Worm (Caenorhabditis elegans) whole organism, L1 larva: ENCODE measurements around the gene paqr-2.

Experiments
- C04F5.9 ChIP-seq: sonication (generic microtip); optimal IDR thresholded peaks from 2 replicates; lab custom pipeline; 2016; ENCODE audit warnings: missing genetic modification characterization, missing compliant biosample characterization
- C16A3.4 ChIP-seq: fragments of 150-350 bp; optimal IDR thresholded peaks from 2 replicates; lab custom pipeline; 2014; ENCODE audit warnings: missing biosample characterization, missing genetic modification characterization
- C34B4.2 ChIP-seq: sonication (generic microtip); optimal IDR thresholded peaks from 2 replicates; lab custom pipeline; 2017; ENCODE audit warnings: mild to moderate bottlenecking, missing genetic modification characterization, missing compliant biosample characterization
- blmp-1 ChIP-seq: fragments of 150-350 bp; optimal IDR thresholded peaks from 2 replicates; lab custom pipeline; 2014; ENCODE audit warnings: missing biosample characterization, missing genetic modification characterization
- ceh-8 ChIP-seq: fragments of 200-800 bp; sonication (Bioruptor generic); optimal IDR thresholded peaks from 2 replicates; lab custom pipeline; 2018; ENCODE audit warnings: mild to moderate bottlenecking, missing genetic modification characterization, moderate library complexity, missing compliant biosample characterization
- ceh-82 ChIP-seq, 3 experiments: fragments of 150-350 bp in 1 of 3; sonication (generic microtip) in 2 of 3; optimal IDR thresholded peaks; 2 replicates each; lab custom pipeline; 2014 to 2017; ENCODE audit warnings: missing biosample characterization in 3 of 3, missing genetic modification characterization in 3 of 3
- ces-1 ChIP-seq: fragments of 150-350 bp; optimal IDR thresholded peaks from 2 replicates; lab custom pipeline; 2014; ENCODE audit warnings: missing biosample characterization, missing genetic modification reagents, missing genetic modification characterization
- dpl-1 ChIP-seq, 3 experiments: fragments of 150-350 bp in 2 of 3; sonication (generic microtip) in 1 of 3; optimal IDR thresholded peaks; 2 replicates each; lab custom pipeline; 2014 to 2017; ENCODE audit warnings: missing biosample characterization in 3 of 3, missing genetic modification characterization in 3 of 3, missing genetic modification reagents in 3 of 3
- efl-1 ChIP-seq, 4 experiments: fragments of 150-350 bp; optimal IDR thresholded peaks in 3 of 4; peaks in 1 of 4; 1 replicate in 1 of 4; 2 replicates in 3 of 4; lab custom pipeline; 2014; ENCODE audit warnings: missing biosample characterization in 2 of 4, missing genetic modification characterization in 2 of 4, missing genetic modification reagents in 2 of 4
- elt-2 ChIP-seq: sonication (generic microtip); optimal IDR thresholded peaks from 2 replicates; lab custom pipeline; 2016; ENCODE audit warnings: missing genetic modification characterization, mild to moderate bottlenecking, inconsistent platforms, missing compliant biosample characterization, missing genetic modification reagents
- elt-3 ChIP-seq, 6 experiments: fragments of 150-350 bp in 1 of 6; sonication (generic microtip); optimal IDR thresholded peaks; 2 replicates each; lab custom pipeline; 2017 to 2018; ENCODE audit warnings: missing biosample characterization in 6 of 6, missing genetic modification characterization in 6 of 6, inconsistent platforms in 1 of 6
- fkh-8 ChIP-seq: sonication (generic microtip); optimal IDR thresholded peaks from 2 replicates; lab custom pipeline; 2016; ENCODE audit warnings: mild to moderate bottlenecking, missing genetic modification characterization, missing compliant biosample characterization
- fos-1 ChIP-seq: fragments of 150-350 bp; optimal IDR thresholded peaks from 2 replicates; lab custom pipeline; 2014; ENCODE audit warnings: missing biosample characterization, missing genetic modification characterization
- jun-1 ChIP-seq: fragments of 150-350 bp; optimal IDR thresholded peaks from 2 replicates; lab custom pipeline; 2014; ENCODE audit warnings: missing biosample characterization, missing genetic modification reagents, missing genetic modification characterization
- lin-13 ChIP-seq: fragments of 150-350 bp; optimal IDR thresholded peaks from 2 replicates; lab custom pipeline; 2014; ENCODE audit warnings: missing biosample characterization, missing genetic modification reagents, missing genetic modification characterization
- lin-14 ChIP-seq: fragments of 200-800 bp; sonication (Bioruptor generic); optimal IDR thresholded peaks from 2 replicates; lab custom pipeline; 2018; ENCODE audit warnings: mild to moderate bottlenecking, missing genetic modification characterization, moderate library complexity, missing compliant biosample characterization
- lin-35 ChIP-seq, 2 experiments: fragments of 150-350 bp; optimal IDR thresholded peaks; 2 replicates each; lab custom pipeline; 2014; ENCODE audit warnings: missing biosample characterization in 2 of 2, missing genetic modification characterization in 2 of 2, missing genetic modification reagents in 2 of 2
- lsy-2 ChIP-seq, 2 experiments: fragments of 150-350 bp; optimal IDR thresholded peaks; 2 replicates each; lab custom pipeline; 2014; ENCODE audit warnings: missing biosample characterization in 2 of 2, missing genetic modification characterization in 2 of 2
- mab-9 ChIP-seq: fragments of 200-800 bp; sonication (Bioruptor generic); IDR thresholded peaks from 2 replicates; pipeline ENCODE4 v1.3.6; 2022; ENCODE audit warnings: missing genetic modification reagents, missing genetic modification characterization, missing compliant biosample characterization
- mdl-1 ChIP-seq, 2 experiments: fragments of 150-350 bp; optimal IDR thresholded peaks; 2 replicates each; lab custom pipeline; 2014 to 2017; ENCODE audit warnings: missing biosample characterization in 2 of 2, missing genetic modification characterization in 2 of 2, inconsistent platforms in 1 of 2
- mep-1 ChIP-seq: fragments of 150-350 bp; optimal IDR thresholded peaks from 2 replicates; lab custom pipeline; 2014; ENCODE audit warnings: missing biosample characterization, missing genetic modification characterization
- nhr-19 ChIP-seq: fragments of 200-800 bp; sonication (Bioruptor generic); conservative IDR thresholded peaks from 2 replicates; pipeline ENCODE4 v1.3.6; 2022; ENCODE audit warnings: missing genetic modification characterization, missing compliant biosample characterization
- nhr-20 ChIP-seq: sonication (generic microtip); optimal IDR thresholded peaks from 2 replicates; lab custom pipeline; 2016; ENCODE audit warnings: mild to moderate bottlenecking, missing genetic modification characterization, missing compliant biosample characterization
- nhr-28 ChIP-seq: fragments of 150-350 bp; optimal IDR thresholded peaks from 2 replicates; lab custom pipeline; 2014; ENCODE audit warnings: missing biosample characterization, missing genetic modification characterization
- nhr-47 ChIP-seq: sonication (generic microtip); optimal IDR thresholded peaks from 2 replicates; lab custom pipeline; 2016; ENCODE audit warnings: mild to moderate bottlenecking, missing genetic modification characterization, moderate library complexity, missing compliant biosample characterization
- nhr-71 ChIP-seq: sonication (generic microtip); optimal IDR thresholded peaks from 2 replicates; lab custom pipeline; 2016; ENCODE audit warnings: mild to moderate bottlenecking, missing genetic modification characterization, moderate library complexity, missing compliant biosample characterization
- nhr-85 ChIP-seq: sonication (generic microtip); peaks from one replicate; lab custom pipeline; 2016; ENCODE audit warnings: missing genetic modification characterization, inconsistent platforms, missing compliant biosample characterization
- nhr-90 ChIP-seq: sonication (generic microtip); optimal IDR thresholded peaks from 2 replicates; lab custom pipeline; 2016; ENCODE audit warnings: mild to moderate bottlenecking, missing genetic modification characterization, missing compliant biosample characterization; ENCODE audit not compliant: poor library complexity
- pqm-1 ChIP-seq: sonication (generic microtip); optimal IDR thresholded peaks from 3 replicates; lab custom pipeline; 2017; ENCODE audit warnings: missing biosample characterization, missing genetic modification characterization
- skn-1 ChIP-seq: fragments of 150-350 bp; optimal IDR thresholded peaks from 2 replicates; lab custom pipeline; 2014; ENCODE audit warnings: missing biosample characterization, missing genetic modification characterization
- snpc-4 ChIP-seq: fragments of 150-350 bp; optimal IDR thresholded peaks from 2 replicates; lab custom pipeline; 2014; ENCODE audit warnings: missing biosample characterization, missing genetic modification characterization
- snu-23 ChIP-seq: sonication (generic microtip); optimal IDR thresholded peaks from 2 replicates; lab custom pipeline; 2016; ENCODE audit warnings: missing genetic modification characterization, missing compliant biosample characterization
- sox-4 ChIP-seq: sonication (generic microtip); optimal IDR thresholded peaks from 2 replicates; lab custom pipeline; 2016; ENCODE audit warnings: missing genetic modification characterization, missing compliant biosample characterization
- unc-30 ChIP-seq: sonication (generic microtip); optimal IDR thresholded peaks from 2 replicates; lab custom pipeline; 2017; ENCODE audit warnings: missing biosample characterization, missing genetic modification characterization
- xbp-1 ChIP-seq: sonication (generic microtip); optimal IDR thresholded peaks from 2 replicates; lab custom pipeline; 2016; ENCODE audit warnings: missing genetic modification characterization, missing compliant biosample characterization
- zag-1 ChIP-seq: fragments of 150-350 bp; optimal IDR thresholded peaks from 2 replicates; lab custom pipeline; 2014; ENCODE audit warnings: missing biosample characterization, missing genetic modification characterization

paqr-2 gene

DNA sequence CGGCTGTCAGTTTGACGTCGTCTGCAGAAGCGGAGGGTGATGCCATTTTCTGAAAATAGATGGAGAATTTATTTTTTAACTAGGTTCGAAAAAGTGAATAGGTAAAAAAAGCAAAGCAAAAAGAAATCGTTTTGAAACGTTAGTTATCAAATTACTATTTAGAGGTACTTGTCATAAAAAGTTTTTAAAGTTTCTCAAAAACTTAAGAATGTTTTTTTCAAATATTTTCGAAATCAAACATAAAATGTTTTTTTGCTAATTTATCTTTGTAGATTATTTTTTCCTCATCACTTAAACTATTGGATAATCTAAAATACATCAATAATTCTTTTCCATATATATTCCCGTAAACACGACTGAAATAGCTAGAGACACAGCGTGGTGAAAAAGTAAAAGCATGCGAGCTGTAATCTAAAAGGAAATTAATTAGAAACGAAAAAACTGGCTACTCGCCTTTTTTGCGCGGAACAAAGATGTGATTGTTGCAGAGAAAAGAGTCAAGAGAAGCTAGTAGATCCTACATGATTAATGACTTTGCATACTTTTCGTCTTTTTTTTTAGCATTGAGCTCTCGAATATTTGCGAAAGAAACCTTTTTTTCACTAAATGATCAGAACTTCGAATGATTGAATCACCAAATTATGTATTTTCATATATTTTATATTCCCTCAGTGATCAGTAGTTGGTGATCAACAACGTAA lies 8.4 kb downstream of the paqr-2 start, which contains the start of gene szy-2:
szy-2 (minus strand) TSS at position 51 of the 701 bp plus-strand sequence.
- no peak for TF ChIP-seq pqm-1
- TF ChIP-seq nhr-20: no peak
- no peak for TF ChIP-seq fos-1 (tag; lab: Kevin White, UChicago)
- no peak for TF ChIP-seq sox-4 (tag; lab: Kevin White, UChicago)
- TF ChIP-seq unc-30 (tag; lab: Kevin White, UChicago): no peak
- TF ChIP-seq snpc-4: no peak
- TF ChIP-seq nhr-28 (tag; lab: Kevin White, UChicago): no peak
- no peak for TF ChIP-seq C16A3.4 (tag; lab: Kevin White, UChicago)
- TF ChIP-seq efl-1 (optimal IDR thresholded peaks at IDR 0.05; lab: Kevin White, UChicago): no peak
- TF ChIP-seq efl-1 (GFP tag; optimal IDR thresholded peaks at IDR 0.05 in 1 of 2; lab: Kevin White, UChicago): no peak
- no peak for TF ChIP-seq ceh-82 (tag; optimal IDR thresholded peaks at IDR 0.05; lab: Kevin White, UChicago)
- TF ChIP-seq ces-1 (GFP tag; lab: Kevin White, UChicago): no peak

DNA sequence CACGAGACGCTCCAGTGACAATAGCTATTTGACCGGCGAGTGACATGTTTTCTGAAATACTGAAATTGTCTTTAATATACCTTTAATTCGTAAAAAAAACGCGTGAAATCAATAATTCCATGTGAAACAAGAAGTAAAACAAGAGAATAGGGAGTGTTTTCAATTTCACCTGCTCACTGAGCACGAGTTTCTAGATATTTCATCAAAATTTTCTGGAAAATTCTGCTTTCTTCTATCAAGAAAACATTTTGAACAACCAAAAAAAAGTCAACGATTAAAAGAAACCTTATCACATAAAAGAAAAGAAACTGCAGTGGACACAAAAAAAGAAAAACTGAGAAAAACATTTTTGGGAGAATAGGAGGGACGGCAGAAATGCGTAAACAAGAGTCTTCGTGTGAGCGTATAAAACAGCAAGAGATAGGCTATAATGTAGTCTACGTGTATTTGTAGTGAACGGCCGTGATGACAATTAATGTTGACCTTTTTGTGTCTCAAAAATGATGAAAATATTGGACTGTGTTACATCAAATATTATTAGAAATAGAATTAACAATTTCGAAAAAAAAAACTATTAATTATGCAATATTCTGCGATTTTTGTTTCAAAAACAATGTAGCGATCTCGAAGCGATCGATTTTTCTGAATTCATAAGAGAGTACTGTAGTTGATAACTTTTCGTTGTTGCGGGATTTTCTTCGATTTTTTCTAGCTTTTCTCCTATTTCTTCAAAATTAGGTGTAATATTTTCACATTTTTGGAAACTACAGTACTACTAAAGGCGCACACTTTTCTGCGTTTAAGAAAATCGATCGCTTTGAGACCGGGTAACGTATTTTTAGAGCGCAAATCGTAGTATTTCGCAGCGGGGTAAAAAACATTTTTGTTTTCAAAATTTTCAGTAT lies 11.5 kb downstream of the paqr-2 start, which contains the start of gene dhs-9:
dhs-9 (minus strand) TSS at position 51 of the 905 bp plus-strand sequence.
- peak; percentile 22 for TF ChIP-seq C16A3.4 (tag; lab: Kevin White, UChicago)
- no peak for TF ChIP-seq efl-1 (optimal IDR thresholded peaks at IDR 0.05; lab: Kevin White, UChicago)
- peak in 1 of 2 experiments; percentile 56 for TF ChIP-seq efl-1 (GFP tag; optimal IDR thresholded peaks at IDR 0.05 in 1 of 2; lab: Kevin White, UChicago)
- peak in 1 of 2 experiments; percentile 20 for TF ChIP-seq lsy-2 (tag; optimal IDR thresholded peaks at IDR 0.05; lab: Kevin White, UChicago)
- TF ChIP-seq nhr-20: peak; percentile 92
- peak in 1 of 2 experiments; percentile 1 for TF ChIP-seq mdl-1 (tag; optimal IDR thresholded peaks at IDR 0.05; lab: Kevin White, UChicago)
- TF ChIP-seq snu-23 (GFP tag; lab: Kevin White, UChicago): peak; percentile 53
- peak; percentile 21 for TF ChIP-seq nhr-90 (tag; lab: Kevin White, UChicago)
- peak; percentile 12 for TF ChIP-seq xbp-1 (tag; lab: Kevin White, UChicago)
- peak; percentile 44 for TF ChIP-seq elt-2 (tag; lab: Kevin White, UChicago)
- TF ChIP-seq nhr-71 (tag; lab: Kevin White, UChicago): peak; percentile 12
- TF ChIP-seq blmp-1: peak; percentile 46
- TF ChIP-seq C34B4.2 (tag; lab: Kevin White, UChicago): no peak
- no peak for TF ChIP-seq fkh-8 (tag; lab: Kevin White, UChicago)
- TF ChIP-seq lin-14: peak; percentile 71
- TF ChIP-seq jun-1 (tag; lab: Kevin White, UChicago): no peak
- TF ChIP-seq ceh-82 (tag; optimal IDR thresholded peaks at IDR 0.05; lab: Kevin White, UChicago): no peak
- TF ChIP-seq skn-1: peak; percentile 47
- TF ChIP-seq elt-3 (tag; optimal IDR thresholded peaks at IDR 0.05; lab: Kevin White, UChicago): peak in 4 of 6 experiments; percentile 3 to 58 (median 15)
- no peak for TF ChIP-seq ceh-8
- TF ChIP-seq nhr-47 (tag; lab: Kevin White, UChicago): no peak
- TF ChIP-seq lin-35 (GFP tag; optimal IDR thresholded peaks at IDR 0.05; lab: Kevin White, UChicago): peak in 1 of 2 experiments; percentile 32
- TF ChIP-seq nhr-19: peak; percentile 7; the same call in 1 of the 2 replicates
- TF ChIP-seq dpl-1 (GFP tag; optimal IDR thresholded peaks at IDR 0.05; lab: Kevin White, UChicago): peak in 1 of 3 experiments; percentile 20
- peak; percentile 82 for TF ChIP-seq nhr-85 (tag; lab: Kevin White, UChicago)
- TF ChIP-seq mep-1 (tag; lab: Kevin White, UChicago): peak; percentile 34
- TF ChIP-seq pqm-1: no peak
- TF ChIP-seq, all 84 proteins: peak for 19

DNA sequence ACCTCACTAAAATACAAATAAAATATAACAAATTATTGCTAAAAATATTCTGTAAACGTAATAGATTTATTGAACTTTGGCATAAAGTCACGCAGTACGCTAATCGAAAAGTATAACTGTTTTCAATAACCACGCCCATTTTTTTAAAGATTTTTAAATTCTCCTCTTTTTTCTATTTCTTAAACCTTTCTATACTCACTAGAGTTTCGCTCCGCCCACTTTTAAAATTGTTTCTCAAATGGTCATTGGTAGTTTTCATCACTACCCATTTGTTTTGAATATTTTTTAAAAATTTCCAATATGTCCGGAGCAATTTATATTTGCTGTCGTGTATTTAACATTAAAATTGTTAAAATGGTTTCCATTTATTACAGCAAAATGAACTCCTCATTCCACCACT lies 17.8 kb downstream of the paqr-2 start, which contains the start of gene Y32H12A.1:
Y32H12A.1 (plus strand) TSS at position 301 of the 400 bp plus-strand sequence.
- TF ChIP-seq lin-13 (GFP tag; lab: Kevin White, UChicago): no peak
- TF ChIP-seq C16A3.4 (tag; lab: Kevin White, UChicago): no peak
- TF ChIP-seq mab-9: no peak
- no peak for TF ChIP-seq C04F5.9 (tag; lab: Kevin White, UChicago)
- no peak for TF ChIP-seq zag-1
- TF ChIP-seq, all 84 proteins: peak for 0
